Worm (Caenorhabditis elegans): Measurements from ENCODE around the gene EGAP1.1.

DNA sequence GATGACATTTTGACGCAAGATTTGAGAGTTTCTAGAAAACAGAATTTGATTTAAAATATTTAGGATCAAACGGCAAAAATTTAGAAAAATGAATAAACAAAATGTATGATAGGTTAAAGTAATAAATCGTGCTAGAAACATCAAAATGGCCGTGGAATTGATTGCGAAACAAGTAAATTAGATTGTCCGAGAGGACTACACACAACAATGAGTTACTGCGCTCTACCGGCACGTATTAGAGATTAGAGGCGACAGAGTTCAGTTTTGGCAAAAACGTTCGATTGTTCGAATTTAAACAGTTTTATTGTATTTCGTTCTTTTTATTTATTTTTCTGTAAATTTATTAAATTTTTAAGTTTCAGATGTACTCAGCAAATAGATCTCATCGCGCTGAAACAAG, 11.3 kb downstream of the EGAP1.1 start, which contains the start of the genes dnc-2 and bcl-7:
- no peak for TF ChIP-seq flt-1 (GFP tag; IDR thresholded peaks at IDR 0.05)
- no peak for TF ChIP-seq T22C8.4 (GFP tag; IDR thresholded peaks at IDR 0.05)
